Fruit fly (Drosophila melanogaster): Measurements from ENCODE around the gene CG42264.

Gene CG42264

dm6 chrX:5770730-5771181 lies 5.7 kb downstream of the CG42264 start, which contains the start of gene CG3097 (continued):
- no peak for TF ChIP-seq cato (GFP tag; optimal IDR thresholded peaks at IDR 0.05; ENCODE audit: borderline replicate concordance)

- TF ChIP-seq H15 (GFP tag; IDR thresholded peaks at IDR 0.05) (no peak), Vsx1 (GFP tag; optimal IDR thresholded peaks at IDR 0.05) (no peak), CrebB (tag; optimal IDR thresholded peaks at IDR 0.05) (no peak), Xrp1 (GFP tag; IDR thresholded peaks at IDR 0.05) (peak; percentile 41; the same call in 1 of the 2 replicates), CG1792 (GFP tag; optimal IDR thresholded peaks at IDR 0.05) (no peak), CG7839 (tag; optimal IDR thresholded peaks at IDR 0.05) (no peak), Dll (GFP tag; IDR thresholded peaks at IDR 0.05; ENCODE audit: partially characterized antibody) (no peak), chn (GFP tag; optimal IDR thresholded peaks at IDR 0.05) (no peak), CG15601 (tag; optimal IDR thresholded peaks at IDR 0.05) (peak; percentile 20), eve (GFP tag; optimal IDR thresholded peaks at IDR 0.05) (peak in 1 of 2 experiments; percentile 21), slou (GFP tag; optimal IDR thresholded peaks at IDR 0.05) (no peak), Deaf1 (tag; optimal IDR thresholded peaks at IDR 0.05) (peak; percentile 44), CG7786 (GFP tag; optimal IDR thresholded peaks at IDR 0.05) (no peak), CG10654 (GFP tag; optimal IDR thresholded peaks at IDR 0.05) (no peak), CkIIα-i1 (GFP tag; IDR thresholded peaks at IDR 0.05) (no peak), Nf-YA (GFP tag; IDR thresholded peaks at IDR 0.05) (no peak), CG4617 (GFP tag; optimal IDR thresholded peaks at IDR 0.05; ENCODE audit: borderline replicate concordance) (no peak), Blimp-1 (GFP tag; optimal IDR thresholded peaks at IDR 0.05) (peak; percentile 53), C15 (GFP tag; IDR thresholded peaks at IDR 0.05) (no peak), Atf6 (GFP tag; IDR thresholded peaks at IDR 0.05) (no peak), otp (GFP tag; IDR thresholded peaks at IDR 0.05) (0 out of 3 replicates have a peak, but pooled peaks have one; percentile 55), B-H2 (GFP tag; optimal IDR thresholded peaks at IDR 0.05) (no peak), sqz (GFP tag; optimal IDR thresholded peaks at IDR 0.05) (peak; percentile 39), CG17912 (GFP tag; optimal IDR thresholded peaks at IDR 0.05) (no peak), CG12744 (GFP tag; optimal IDR thresholded peaks at IDR 0.05) (no peak), Drgx (GFP tag; IDR thresholded peaks at IDR 0.05) (no peak), Med (GFP tag) (peak; percentile 8), kah (GFP tag; optimal IDR thresholded peaks at IDR 0.05) (no peak), Hr78 (GFP tag; optimal IDR thresholded peaks at IDR 0.05) (no peak), CG32532 (GFP tag; IDR thresholded peaks at IDR 0.05) (no peak), nom (GFP tag; optimal IDR thresholded peaks at IDR 0.05) (peak; percentile 87), sens (GFP tag) (peak; percentile 73), Side (GFP tag; optimal IDR thresholded peaks at IDR 0.05) (no peak), E2f1 (GFP tag; IDR thresholded peaks at IDR 0.05) (no peak), CG8290 (GFP tag; optimal IDR thresholded peaks at IDR 0.05) (peak; percentile 36), CG8290 (tag; optimal IDR thresholded peaks at IDR 0.05) (no peak), cwo (GFP tag; optimal IDR thresholded peaks at IDR 0.05) (no peak), ATbp (GFP tag; optimal IDR thresholded peaks at IDR 0.05) (peak; percentile 16), kni (GFP tag; optimal IDR thresholded peaks at IDR 0.05) (peak; percentile 53), Dref (GFP tag; IDR thresholded peaks at IDR 0.05) (no peak)
These were observed 7.7 kb downstream of the CG42264 start for dm6 chrX:5768602-5769251.
